Worm (Caenorhabditis elegans) whole organism, early embryonic: ENCODE results near the gene ZC239.16.

Experiments
- F13C5.2 ChIP-seq: sonication (generic microtip); optimal IDR thresholded peaks from 2 replicates; lab custom pipeline; 2017; ENCODE audit warnings: mild to moderate bottlenecking, missing genetic modification characterization, inconsistent platforms, missing compliant biosample characterization
- ama-1 ChIP-seq: fragments of 150-350 bp; optimal IDR thresholded peaks from 2 replicates; lab custom pipeline; 2014
- flt-1 ChIP-seq: fragments of 200-800 bp; sonication (Bioruptor generic); IDR thresholded peaks from 2 replicates; pipeline ENCODE4 v1.3.6; 2022; ENCODE audit warnings: missing genetic modification characterization, missing compliant biosample characterization
- pes-1 ChIP-seq: fragments of 200-800 bp; sonication (Bioruptor generic); IDR thresholded peaks from 2 replicates; pipeline ENCODE4 v1.3.6; 2022; ENCODE audit warnings: missing genetic modification reagents, missing genetic modification characterization, missing compliant biosample characterization
- scrt-1 ChIP-seq: fragments of 200-800 bp; sonication (Bioruptor generic); IDR thresholded peaks from 2 replicates; pipeline ENCODE4 v1.3.6; 2022; ENCODE audit warnings: missing genetic modification characterization, missing compliant biosample characterization
- tra-4 ChIP-seq: sonication (generic microtip); optimal IDR thresholded peaks from 2 replicates; lab custom pipeline; 2017; ENCODE audit warnings: missing genetic modification characterization, missing compliant biosample characterization

DNA sequence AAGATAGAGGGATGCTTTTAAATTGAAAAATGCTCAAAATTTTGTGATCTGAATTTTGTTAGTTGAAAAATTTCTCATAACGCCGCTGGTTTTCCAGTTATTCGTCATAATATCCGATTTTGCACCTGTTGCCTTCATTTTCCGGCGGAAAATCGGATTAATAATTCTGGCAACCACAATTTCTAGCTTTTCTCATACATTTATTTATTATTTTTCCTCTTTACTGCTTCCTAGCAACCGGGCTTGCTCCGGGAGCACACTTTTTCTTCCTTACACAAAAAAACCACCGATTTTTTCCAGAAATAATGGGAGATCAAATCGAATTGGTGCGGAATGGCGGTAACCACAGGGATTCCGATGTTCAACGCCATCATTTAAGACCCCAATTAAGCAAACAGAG, 42.2 kb upstream of the ZC239.16 start, which contains the start of gene F02E11.7:
- no peak for TF ChIP-seq tra-4 (tag; lab: Kevin White, UChicago)
- no peak for TF ChIP-seq ama-1 (lab: Kevin White, UChicago)
- TF ChIP-seq flt-1 (GFP tag; lab: Robert Waterston, UW) = no peak
- TF ChIP-seq scrt-1 = no peak
- TF ChIP-seq pes-1 = no peak
- no peak for TF ChIP-seq F13C5.2 (tag; lab: Kevin White, UChicago)
